Worm (Caenorhabditis elegans) whole organism, early embryonic: ENCODE results near the gene Y39A3A.2.

ENCODE experiments used
- B0310.2 ChIP-seq: sonication (generic microtip); optimal IDR thresholded peaks from 2 replicates; lab custom pipeline; 2016; ENCODE audit warnings: mild to moderate bottlenecking, missing genetic modification characterization, missing compliant biosample characterization
- F13C5.2 ChIP-seq: sonication (generic microtip); optimal IDR thresholded peaks from 2 replicates; lab custom pipeline; 2017; ENCODE audit warnings: mild to moderate bottlenecking, missing genetic modification characterization, inconsistent platforms, missing compliant biosample characterization
- aly-1 ChIP-seq: sonication (generic microtip); optimal IDR thresholded peaks from 2 replicates; lab custom pipeline; 2016; ENCODE audit warnings: missing genetic modification characterization, missing compliant biosample characterization
- ama-1 ChIP-seq: fragments of 150-350 bp; optimal IDR thresholded peaks from 2 replicates; lab custom pipeline; 2014
- ceh-13 ChIP-seq: fragments of 200-800 bp; sonication (Bioruptor generic); optimal IDR thresholded peaks from 2 replicates; lab custom pipeline; 2018; ENCODE audit warnings: mild to moderate bottlenecking, missing genetic modification characterization, missing compliant biosample characterization
- ceh-36 ChIP-seq: sonication (generic microtip); optimal IDR thresholded peaks from 2 replicates; lab custom pipeline; 2016; ENCODE audit warnings: missing genetic modification characterization, inconsistent platforms, missing compliant biosample characterization
- ets-7 ChIP-seq: sonication (generic microtip); optimal IDR thresholded peaks from 2 replicates; lab custom pipeline; 2016; ENCODE audit warnings: missing genotype, missing genetic modification characterization, missing compliant biosample characterization
- flt-1 ChIP-seq: fragments of 200-800 bp; sonication (Bioruptor generic); IDR thresholded peaks from 2 replicates; pipeline ENCODE4 v1.3.6; 2022; ENCODE audit warnings: missing genetic modification characterization, missing compliant biosample characterization
- hmbx-1 ChIP-seq: sonication (generic microtip); optimal IDR thresholded peaks from 2 replicates; lab custom pipeline; 2016; ENCODE audit warnings: mild to moderate bottlenecking, missing genetic modification characterization, missing compliant biosample characterization
- hmg-4 ChIP-seq: fragments of 200-800 bp; sonication (Bioruptor generic); optimal IDR thresholded peaks from 2 replicates; lab custom pipeline; 2018; ENCODE audit warnings: mild to moderate bottlenecking, missing genetic modification characterization, missing compliant biosample characterization
- hnd-1 ChIP-seq: sonication (generic microtip); optimal IDR thresholded peaks from 2 replicates; lab custom pipeline; 2016; ENCODE audit warnings: missing genetic modification characterization, missing compliant biosample characterization
- pes-1 ChIP-seq: fragments of 200-800 bp; sonication (Bioruptor generic); IDR thresholded peaks from 2 replicates; pipeline ENCODE4 v1.3.6; 2022; ENCODE audit warnings: missing genetic modification reagents, missing genetic modification characterization, missing compliant biosample characterization
- scrt-1 ChIP-seq: fragments of 200-800 bp; sonication (Bioruptor generic); IDR thresholded peaks from 2 replicates; pipeline ENCODE4 v1.3.6; 2022; ENCODE audit warnings: missing genetic modification characterization, missing compliant biosample characterization
- sea-1 ChIP-seq: fragments of 200-800 bp; sonication (Bioruptor generic); conservative IDR thresholded peaks from 2 replicates; pipeline ENCODE4 v1.3.6; 2022; ENCODE audit warnings: missing genetic modification characterization, missing compliant biosample characterization
- tbx-11 ChIP-seq: fragments of 200-800 bp; sonication (Bioruptor generic); IDR thresholded peaks from 2 replicates; pipeline ENCODE4 v1.3.6; 2022; ENCODE audit warnings: missing genetic modification characterization, missing compliant biosample characterization
- tbx-37 ChIP-seq: fragments of 200-800 bp; sonication (Bioruptor generic); conservative IDR thresholded peaks from 2 replicates; pipeline ENCODE4 v1.3.6; 2022; ENCODE audit warnings: missing genetic modification reagents, missing genetic modification characterization, missing compliant biosample characterization
- tra-4 ChIP-seq: sonication (generic microtip); optimal IDR thresholded peaks from 2 replicates; lab custom pipeline; 2017; ENCODE audit warnings: missing genetic modification characterization, missing compliant biosample characterization

Y39A3A.2 gene

DNA sequence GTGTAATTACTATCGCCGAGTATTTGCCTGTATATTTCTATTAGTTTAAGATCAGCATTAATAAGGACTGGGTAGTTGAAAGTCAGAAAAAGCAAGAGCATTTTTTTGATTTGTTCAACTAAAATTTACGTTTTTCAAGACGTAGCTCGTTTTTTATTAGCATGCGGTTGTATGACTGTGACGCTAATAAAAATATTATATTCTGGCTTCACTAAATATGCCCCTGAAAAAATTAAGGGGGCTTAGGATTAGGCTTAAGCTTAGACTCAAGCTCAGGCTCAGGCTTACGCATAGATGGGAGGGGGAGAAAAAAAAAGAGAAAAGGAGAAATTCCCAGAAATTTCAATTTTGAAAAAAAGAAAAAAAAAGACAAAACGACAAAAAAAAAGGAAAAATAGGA is at the start of gene Y39A3A.2:
TSS of gene Y39A3A.2 (minus strand) at position 101 of the 400 bp plus-strand sequence.
- TF ChIP-seq F13C5.2 (tag; lab: Kevin White, UChicago) = no peak
- no peak for TF ChIP-seq ets-7
- TF ChIP-seq tbx-37 (GFP tag; lab: Robert Waterston, UW) = no peak
- no peak for TF ChIP-seq B0310.2 (tag; lab: Kevin White, UChicago)
- TF ChIP-seq pes-1 = no peak
- no peak for TF ChIP-seq tra-4 (tag; lab: Kevin White, UChicago)
- no peak for TF ChIP-seq aly-1
- TF ChIP-seq scrt-1 (GFP tag; lab: Robert Waterston, UW) = no peak
- TF ChIP-seq tbx-11 (GFP tag; lab: Robert Waterston, UW) = no peak

DNA sequence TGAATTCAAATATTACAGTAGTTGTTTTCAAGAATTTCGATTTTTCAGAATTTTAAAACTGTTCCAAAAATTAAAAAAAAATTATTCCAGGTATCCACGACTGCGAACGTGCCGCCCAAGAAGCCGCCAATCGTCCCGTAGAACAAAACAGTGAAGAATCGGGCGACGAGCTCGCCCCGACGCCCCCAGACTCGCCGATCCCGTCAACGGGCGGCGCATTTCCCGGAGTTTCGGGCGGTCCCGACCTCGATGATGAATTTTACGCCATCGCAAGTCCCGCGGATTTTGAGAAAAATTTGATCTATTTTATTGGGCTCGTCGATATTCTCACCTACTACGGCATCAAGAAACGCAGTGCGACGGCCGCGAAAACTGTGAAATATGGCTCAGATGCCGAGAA is 48.5 kb upstream of the Y39A3A.2 start:
- TF ChIP-seq F13C5.2 (tag; lab: Kevin White, UChicago) = no peak
- TF ChIP-seq pes-1 = no peak
- no peak for TF ChIP-seq ceh-13 (GFP tag; lab: Kevin White, UChicago)
- TF ChIP-seq tbx-11 (GFP tag; lab: Robert Waterston, UW) = no peak
- no peak for TF ChIP-seq hnd-1 (tag; lab: Kevin White, UChicago)
- TF ChIP-seq B0310.2 (tag; lab: Kevin White, UChicago) = no peak
- TF ChIP-seq ama-1 = no peak

DNA sequence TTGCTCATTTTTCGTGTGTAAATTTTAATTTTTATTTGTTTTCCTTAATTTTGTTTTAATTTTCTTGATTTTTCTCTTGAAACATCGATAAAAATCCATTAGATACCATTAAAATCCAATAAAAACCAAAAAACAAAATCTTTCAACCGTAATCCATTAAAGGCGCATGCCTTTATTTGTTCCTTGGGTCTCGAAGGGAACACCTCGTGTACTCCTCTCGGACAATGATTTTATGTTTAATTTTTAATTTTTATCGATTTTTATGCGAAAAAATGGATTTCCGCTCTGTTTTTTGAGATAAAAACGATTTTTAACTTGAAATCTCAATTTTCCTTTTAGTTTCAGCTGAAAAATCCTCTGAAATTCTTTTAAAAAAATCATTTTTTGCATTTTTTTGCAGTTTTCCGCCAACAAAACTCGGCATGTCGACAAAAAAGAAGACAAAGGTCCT is 44.5 kb upstream of the Y39A3A.2 start, which contains the start of gene ppk-2:
TSS of gene ppk-2 (plus strand) at position 401 of the 451 bp plus-strand sequence.
- TF ChIP-seq hnd-1 (tag; lab: Kevin White, UChicago) (no peak), hmg-4 (no peak), scrt-1 (GFP tag; lab: Robert Waterston, UW) (no peak), tbx-11 (GFP tag; lab: Robert Waterston, UW) (no peak), F13C5.2 (tag; lab: Kevin White, UChicago) (no peak), ceh-13 (GFP tag; lab: Kevin White, UChicago) (no peak)

DNA sequence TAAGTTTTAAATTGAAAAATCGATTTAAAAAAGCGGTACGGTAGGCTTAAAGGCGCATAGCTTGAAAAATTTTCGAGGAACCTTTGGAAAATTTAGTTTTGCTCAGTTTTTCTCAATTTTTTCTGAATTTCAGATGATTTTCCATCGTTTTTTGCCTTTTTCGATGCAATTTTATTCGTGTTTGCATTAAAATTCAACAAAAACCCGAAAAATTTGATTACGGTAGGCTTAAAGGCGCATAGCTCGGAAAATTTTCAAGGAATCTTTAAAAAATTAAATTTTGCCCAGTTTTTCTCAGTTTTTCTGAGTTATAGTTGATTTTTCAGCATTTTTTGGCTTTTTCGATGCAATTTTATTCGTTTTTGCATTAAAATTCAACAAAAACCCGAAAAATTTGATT is 43.8 kb upstream of the Y39A3A.2 start:
- TF ChIP-seq hnd-1 (tag; lab: Kevin White, UChicago) (no peak), ets-7 (no peak), hmbx-1 (tag; lab: Kevin White, UChicago) (no peak), hmg-4 (no peak), tbx-11 (GFP tag; lab: Robert Waterston, UW) (no peak), sea-1 (GFP tag; lab: Robert Waterston, UW) (no peak), aly-1 (no peak), pes-1 (no peak), B0310.2 (tag; lab: Kevin White, UChicago) (no peak), F13C5.2 (tag; lab: Kevin White, UChicago) (no peak), tra-4 (tag; lab: Kevin White, UChicago) (no peak), ama-1 (no peak), scrt-1 (GFP tag; lab: Robert Waterston, UW) (no peak), ceh-13 (GFP tag; lab: Kevin White, UChicago) (no peak)

DNA sequence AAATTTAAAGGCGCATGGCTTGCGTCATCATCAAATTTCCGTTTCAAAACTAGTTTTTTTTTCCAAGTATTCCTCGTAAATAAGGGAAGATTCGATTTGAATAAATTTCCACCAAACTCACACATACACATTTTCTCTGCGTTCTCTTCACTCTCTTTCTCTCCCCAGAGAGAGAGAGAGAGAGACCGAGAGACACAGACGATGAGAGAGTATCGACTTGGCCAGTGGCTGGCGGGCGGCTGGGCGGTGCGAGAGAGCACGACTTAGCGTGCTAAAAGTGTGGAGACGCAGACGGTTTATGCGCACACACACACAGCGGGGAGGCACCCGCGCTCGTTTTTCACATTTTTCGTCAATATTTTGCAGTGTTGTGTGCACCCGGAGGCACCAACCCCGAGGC is 43.4 kb upstream of the Y39A3A.2 start:
- TF ChIP-seq F13C5.2 (tag; lab: Kevin White, UChicago) (peak; percentile 56), ets-7 (no peak), hmg-4 (peak; percentile 31), ceh-36 (tag; lab: Kevin White, UChicago) (peak; percentile 4)

DNA sequence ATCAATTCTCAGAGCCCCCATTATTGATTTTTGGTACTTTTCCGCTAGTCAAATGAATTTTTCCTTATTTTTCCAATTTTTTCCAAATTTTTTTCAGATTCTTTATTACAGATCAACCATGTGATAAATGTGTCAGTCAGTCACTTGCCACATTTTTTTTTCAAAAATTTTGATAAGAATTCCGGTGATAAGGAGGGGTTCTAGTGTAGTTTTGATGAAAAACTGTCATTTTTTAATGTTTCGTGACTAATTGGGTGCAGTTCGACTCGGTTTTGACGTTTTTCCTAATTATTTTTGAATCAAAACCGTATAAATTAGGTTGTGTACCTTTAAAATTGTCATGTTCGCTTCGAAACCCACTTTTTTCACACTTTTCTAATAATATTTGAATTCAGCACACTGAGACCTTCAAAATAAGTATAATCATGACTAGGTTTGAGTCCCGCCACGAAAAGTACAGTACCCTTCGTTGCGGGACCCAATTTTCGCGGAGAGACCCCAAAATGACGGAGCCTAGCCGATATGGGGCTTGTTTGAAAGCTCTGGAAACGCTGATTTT is 42.4 kb upstream of the Y39A3A.2 start:
- TF ChIP-seq ceh-36 (tag; lab: Kevin White, UChicago) = no peak
- no peak for TF ChIP-seq ama-1
- TF ChIP-seq tbx-37 (GFP tag; lab: Robert Waterston, UW) = no peak
- TF ChIP-seq flt-1 = no peak
- TF ChIP-seq scrt-1 (GFP tag; lab: Robert Waterston, UW) = no peak

DNA sequence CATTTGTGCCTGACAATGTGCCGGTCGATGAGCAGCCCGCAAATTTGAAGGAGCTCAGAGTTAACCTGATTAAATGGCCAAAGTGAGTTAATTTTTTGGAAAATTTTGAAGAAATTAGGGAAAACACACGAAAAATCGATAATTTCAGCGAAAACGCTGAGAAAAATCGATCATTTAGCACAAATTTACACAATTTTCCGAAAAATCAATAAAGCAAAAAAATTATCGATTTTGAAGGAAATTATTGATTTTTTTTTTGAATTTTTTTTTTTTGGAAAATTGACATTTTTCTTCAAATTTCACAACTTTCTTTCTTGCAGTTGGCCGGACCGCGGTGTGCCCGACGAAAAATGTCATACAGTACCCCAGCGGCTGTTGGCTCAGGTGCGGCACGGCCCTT is 40.7 kb upstream of the Y39A3A.2 start:
- TF ChIP-seq hnd-1 (tag; lab: Kevin White, UChicago) = no peak
- no peak for TF ChIP-seq tra-4 (tag; lab: Kevin White, UChicago)
- TF ChIP-seq sea-1 (GFP tag; lab: Robert Waterston, UW) = no peak
- TF ChIP-seq ama-1 = no peak
- no peak for TF ChIP-seq hmbx-1 (tag; lab: Kevin White, UChicago)
- no peak for TF ChIP-seq ceh-36 (tag; lab: Kevin White, UChicago)
- no peak for TF ChIP-seq tbx-37 (GFP tag; lab: Robert Waterston, UW)
- TF ChIP-seq ceh-13 (GFP tag; lab: Kevin White, UChicago) = no peak
- TF ChIP-seq tbx-11 (GFP tag; lab: Robert Waterston, UW) = no peak
- TF ChIP-seq F13C5.2 (tag; lab: Kevin White, UChicago) = no peak
- TF ChIP-seq ets-7 = no peak
- TF ChIP-seq B0310.2 (tag; lab: Kevin White, UChicago) = no peak

DNA sequence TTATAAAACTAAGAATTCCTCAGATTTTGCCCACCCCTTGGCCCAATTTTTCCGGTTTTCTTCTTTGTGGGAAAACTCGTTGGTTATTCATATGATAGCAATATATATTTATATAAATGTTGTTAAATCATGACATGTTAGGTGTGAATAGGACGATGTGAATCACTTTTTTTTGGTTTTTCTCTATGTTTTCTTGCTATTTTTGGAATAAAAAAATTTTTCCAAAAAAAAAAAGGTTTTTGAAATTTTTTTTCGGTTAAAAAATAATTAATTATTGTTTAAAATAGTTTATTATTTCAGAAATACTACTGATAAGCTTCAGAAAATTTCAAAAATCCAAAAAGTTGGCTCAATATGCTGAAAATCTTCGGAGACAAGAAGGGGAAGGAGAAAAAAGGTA is 34.9 kb upstream of the Y39A3A.2 start, which contains the start of gene Y48G9A.9:
TSS of gene Y48G9A.9 (plus strand) at position 301 of the 400 bp plus-strand sequence.
- TF ChIP-seq pes-1 (no peak), B0310.2 (tag; lab: Kevin White, UChicago) (no peak), hmg-4 (no peak), sea-1 (GFP tag; lab: Robert Waterston, UW) (no peak), F13C5.2 (tag; lab: Kevin White, UChicago) (no peak), ceh-13 (GFP tag; lab: Kevin White, UChicago) (no peak), hmbx-1 (tag; lab: Kevin White, UChicago) (no peak), tra-4 (tag; lab: Kevin White, UChicago) (no peak), ets-7 (no peak), aly-1 (no peak), ama-1 (no peak), tbx-37 (GFP tag; lab: Robert Waterston, UW) (no peak), ceh-36 (tag; lab: Kevin White, UChicago) (no peak), scrt-1 (GFP tag; lab: Robert Waterston, UW) (no peak), tbx-11 (GFP tag; lab: Robert Waterston, UW) (no peak), flt-1 (no peak), hnd-1 (tag; lab: Kevin White, UChicago) (no peak)
